Worm (Caenorhabditis elegans) whole organism, L4/young adult: Measurements from ENCODE around the gene serp-1.1.

ENCODE experiments used
- W03F9.2 ChIP-seq: fragments of 150-350 bp; optimal IDR thresholded peaks from 2 replicates; lab custom pipeline; 2014; ENCODE audit warnings: missing biosample characterization, missing genetic modification characterization
- dao-5 ChIP-seq: sonication (generic microtip); optimal IDR thresholded peaks from 2 replicates; lab custom pipeline; 2016; ENCODE audit warnings: missing genotype, missing genetic modification characterization, moderate library complexity, missing compliant biosample characterization
- him-1 ChIP-seq: sonication (generic microtip); optimal IDR thresholded peaks from 2 replicates; lab custom pipeline; 2016; ENCODE audit warnings: missing genotype, missing genetic modification reagents, missing genetic modification characterization, missing compliant biosample characterization

- TF ChIP-seq him-1 (tag; lab: Kevin White, UChicago) (no peak), dao-5 (no peak), W03F9.2 (tag; lab: Kevin White, UChicago) (no peak)
Measured at ce11 chrX:15884478-15884877, 43.1 kb downstream of the serp-1.1 start.
